Fruit fly (Drosophila melanogaster): ENCODE measurements around the gene CG4080.

dm6 chr3L:9367431-9367867 lies 31.6 kb downstream of the CG4080 start:
- TF ChIP-seq usp (GFP tag; optimal IDR thresholded peaks at IDR 0.05): no peak
- no peak for TF ChIP-seq CG8478 (optimal IDR thresholded peaks at IDR 0.05)
- no peak for TF ChIP-seq pan (optimal IDR thresholded peaks at IDR 0.05)
